Fruit fly (Drosophila melanogaster) whole organism, embryonic: ENCODE results near the gene eya.

Source experiments
- CG14441 ChIP-seq: fragments of 200-800 bp; sonication (Bioruptor generic); IDR thresholded peaks from 2 replicates; pipeline ENCODE4 v1.3.6; 2022; ENCODE audit warnings: missing biosample characterization, missing genetic modification characterization
- CG15073 ChIP-seq: fragments of 200-800 bp; sonication (Bioruptor generic); optimal IDR thresholded peaks from 2 replicates; lab custom pipeline; 2016; ENCODE audit warnings: missing biosample characterization, missing genetic modification characterization
- CG17186 ChIP-seq: fragments of 200-800 bp; sonication (Bioruptor generic); optimal IDR thresholded peaks from 3 replicates; lab custom pipeline; 2017; ENCODE audit warnings: missing biosample characterization, missing genetic modification reagents, missing genetic modification characterization
- CG6683 ChIP-seq: fragments of 200-800 bp; sonication (Bioruptor generic); optimal IDR thresholded peaks from 2 replicates; lab custom pipeline; 2017; ENCODE audit warnings: missing biosample characterization, mild to moderate bottlenecking, missing genetic modification characterization, missing genetic modification reagents
- H2.0 ChIP-seq: fragments of 200-800 bp; sonication (Bioruptor generic); IDR thresholded peaks from 2 replicates; pipeline ENCODE4 v1.3.6; 2022; ENCODE audit warnings: missing biosample characterization, missing genetic modification characterization
- Hr78 ChIP-seq, 2 experiments: fragments of 200-800 bp in 1 of 2; fragments of >200 bp in 1 of 2; sonication (Bioruptor generic) in 1 of 2; optimal IDR thresholded peaks; 2 replicates each; lab custom pipeline; 2017 to 2019; ENCODE audit warnings: missing biosample characterization in 2 of 2, missing genetic modification characterization in 2 of 2, mild to moderate bottlenecking in 1 of 2, moderate library complexity in 1 of 2
- Oli ChIP-seq: fragments of 200-800 bp; sonication (Bioruptor generic); optimal IDR thresholded peaks from 2 replicates; lab custom pipeline; 2018; ENCODE audit warnings: missing biosample characterization, mild to moderate bottlenecking, missing genetic modification characterization, moderate library complexity
- disco-r ChIP-seq: fragments of 200-800 bp; sonication (Bioruptor generic); optimal IDR thresholded peaks from 2 replicates; lab custom pipeline; 2016; ENCODE audit warnings: missing biosample characterization, missing genetic modification characterization
- tin ChIP-seq: fragments of 200-800 bp; sonication (Bioruptor generic); optimal IDR thresholded peaks from 3 replicates; lab custom pipeline; 2016; ENCODE audit warnings: missing biosample characterization, missing genetic modification characterization
- usp ChIP-seq: fragments of >200 bp; optimal IDR thresholded peaks from 2 replicates; lab custom pipeline; 2017; ENCODE audit warnings: missing biosample characterization, missing genetic modification characterization

DNA sequence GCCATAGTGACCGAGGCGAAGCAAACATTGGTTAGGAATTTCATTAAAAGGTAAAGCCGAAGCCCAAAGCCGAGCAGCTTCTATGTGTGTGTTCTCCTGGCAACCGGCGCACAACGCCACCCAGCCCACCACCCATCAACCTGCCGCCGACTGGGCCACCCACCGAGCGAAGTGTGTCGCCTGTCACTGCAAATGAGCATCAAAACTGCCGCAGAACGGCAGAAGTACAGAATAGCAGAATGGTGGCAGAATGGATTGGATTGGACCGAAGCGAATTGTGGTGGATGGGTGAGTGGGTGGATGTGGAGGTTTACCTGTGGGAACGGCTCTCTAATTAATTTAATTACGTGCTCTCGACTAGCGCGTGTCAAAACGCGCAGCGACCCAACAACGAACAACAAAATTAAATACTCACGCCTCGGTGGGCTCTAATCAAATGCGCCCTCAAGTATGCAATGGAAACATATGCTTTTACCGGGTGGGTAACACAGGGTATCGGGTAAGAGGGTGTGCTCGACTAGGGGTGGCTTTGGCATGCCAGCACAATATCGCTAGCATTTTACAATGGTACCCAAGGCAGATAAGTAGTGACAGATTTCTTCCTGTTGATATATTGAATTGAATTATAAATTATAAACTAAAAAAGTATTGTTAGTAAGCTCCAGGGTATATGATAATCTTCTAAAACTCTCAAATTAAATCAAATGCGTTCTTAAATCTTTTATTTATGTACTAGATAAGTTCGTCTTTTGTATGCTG, 7.0 kb downstream of the eya start:
- TF ChIP-seq CG15073 (GFP tag; lab: Kevin White, UChicago) (no peak), tin (no peak), CG17186 (no peak), disco-r (GFP tag; lab: Kevin White, UChicago) (no peak), CG14441 (GFP tag; lab: Robert Waterston, UW) (no peak), Oli (tag; lab: Kevin White, UChicago) (peak; percentile 57), usp (no peak), H2.0 (no peak), CG6683 (GFP tag; lab: Kevin White, UChicago) (no peak), Hr78 (GFP tag; optimal IDR thresholded peaks at IDR 0.05; lab: Kevin White, UChicago) (no peak)
